Worm (Caenorhabditis elegans): Measurements from ENCODE around the gene gst-3.

Gene gst-3

ce11 chrIV:10128906-10129386 lies 11.1 kb downstream of the gst-3 start, which contains the start of the genes gtbp-1 and K08F4.3 (continued):
- peak; percentile 85 for TF ChIP-seq efl-1 (GFP tag; optimal IDR thresholded peaks at IDR 0.05)
- TF ChIP-seq nhr-120 (GFP tag; IDR thresholded peaks at IDR 0.05), result no peak
- TF ChIP-seq ZK185.1 (tag; optimal IDR thresholded peaks at IDR 0.05; ENCODE audit: poor library complexity, severe bottlenecking), result peak; percentile 27
- no peak for TF ChIP-seq ztf-18 (tag; optimal IDR thresholded peaks at IDR 0.05)
- TF ChIP-seq snpc-1.1 (tag; optimal IDR thresholded peaks at IDR 0.05; ENCODE audit: insufficient read depth), result peak; percentile 10
- peak; percentile 8 for TF ChIP-seq xnd-1 (tag; optimal IDR thresholded peaks at IDR 0.05)
- TF ChIP-seq ceh-27 (GFP tag; optimal IDR thresholded peaks at IDR 0.05), result peak; percentile 34
- peak; percentile 19 for TF ChIP-seq nhr-80 (tag; optimal IDR thresholded peaks at IDR 0.05)
- TF ChIP-seq rcor-1 (GFP tag; IDR thresholded peaks at IDR 0.05), result peak; percentile 41; the same call in 1 of the 2 replicates
- 0 out of 2 replicates have a peak, but pooled peaks have one; percentile 52 for TF ChIP-seq ceh-100 (GFP tag; IDR thresholded peaks at IDR 0.05)
- TF ChIP-seq pbrm-1 (GFP tag; IDR thresholded peaks at IDR 0.05), result peak; percentile 50; the same call in 1 of the 2 replicates
- no peak for TF ChIP-seq akir-1 (GFP tag; optimal IDR thresholded peaks at IDR 0.05)
- no peak for TF ChIP-seq chd-7 (tag; optimal IDR thresholded peaks at IDR 0.05)
- peak; percentile 46; the same call in 1 of the 2 replicates for TF ChIP-seq ekl-4 (GFP tag; IDR thresholded peaks at IDR 0.05)
- TF ChIP-seq lsl-1 (GFP tag; optimal IDR thresholded peaks at IDR 0.05), result peak; percentile 59
- TF ChIP-seq attf-3 (GFP tag; conservative IDR thresholded peaks at IDR 0.05), result peak; percentile 47
- no peak for TF ChIP-seq F57C9.4 (tag; optimal IDR thresholded peaks at IDR 0.05)
- TF ChIP-seq attf-5 (GFP tag; optimal IDR thresholded peaks at IDR 0.05), result peak; percentile 76

- TF ChIP-seq ceh-91 (GFP tag; IDR thresholded peaks at IDR 0.05), result no peak
- TF ChIP-seq nhr-80 (tag; optimal IDR thresholded peaks at IDR 0.05), result no peak
- TF ChIP-seq attf-5 (GFP tag; optimal IDR thresholded peaks at IDR 0.05), result no peak
- TF ChIP-seq F52B5.7 (tag; optimal IDR thresholded peaks at IDR 0.05), result no peak
- 0 out of 2 replicates have a peak, but pooled peaks have one; percentile 53 for TF ChIP-seq lin-26 (GFP tag; IDR thresholded peaks at IDR 0.05)
These were observed 11.6 kb downstream of the gst-3 start for ce11 chrIV:10128446-10128845.

ce11 chrIV:10126544-10126943 lies 13.5 kb downstream of the gst-3 start, which contains the start of gene ctf-18:
Gene ctf-18, minus strand, starts transcription at chrIV:10126644.
- TF ChIP-seq hrde-1 (tag; optimal IDR thresholded peaks at IDR 0.05; ENCODE audit: borderline replicate concordance), result peak; percentile 31
- no peak for TF ChIP-seq him-1 (tag; optimal IDR thresholded peaks at IDR 0.05)
- TF ChIP-seq madf-6 (GFP tag; IDR thresholded peaks at IDR 0.05), result 0 out of 2 replicates have a peak, but pooled peaks have one; percentile 16

- TF ChIP-seq somi-1 (GFP tag; optimal IDR thresholded peaks at IDR 0.05), result no peak
- no peak for TF ChIP-seq mcd-1 (GFP tag; IDR thresholded peaks at IDR 0.05)
- TF ChIP-seq hmg-20 (GFP tag; IDR thresholded peaks at IDR 0.05), result no peak
- TF ChIP-seq T26A5.8 (tag; optimal IDR thresholded peaks at IDR 0.05), result no peak
These were observed 17.8 kb downstream of the gst-3 start, which contains the start of gene irld-21 for ce11 chrIV:10122205-10122604. Gene irld-21, minus strand, starts transcription at chrIV:10122305.

- TF ChIP-seq snpc-3.4 (tag; optimal IDR thresholded peaks at IDR 0.05) (peak; percentile 19), attf-3 (GFP tag; conservative IDR thresholded peaks at IDR 0.05) (no peak), madf-6 (GFP tag; IDR thresholded peaks at IDR 0.05) (0 out of 2 replicates have a peak, but pooled peaks have one; percentile 17), lsl-1 (GFP tag; optimal IDR thresholded peaks at IDR 0.05) (peak; percentile 17), K12H6.12 (tag; optimal IDR thresholded peaks at IDR 0.05) (no peak), snpc-4 (GFP tag; optimal IDR thresholded peaks at IDR 0.05) (peak; percentile 72), snpc-4 (tag; optimal IDR thresholded peaks at IDR 0.05) (peak; percentile 53 to 91 (median 68)), snpc-1.1 (tag; optimal IDR thresholded peaks at IDR 0.05; ENCODE audit: insufficient read depth) (peak; percentile 85)
These were observed 23.3 kb downstream of the gst-3 start for ce11 chrIV:10116765-10117164.

Data from whole organism, young adult.